Fruit fly (Drosophila melanogaster): ENCODE data around the gene CG7115.

The CG7115 gene

dm6 chr2L:7849472-7849871, 28.5 kb downstream of the CG7115 start (continued):
- TF ChIP-seq CrebB (tag; optimal IDR thresholded peaks at IDR 0.05): no peak
- peak; percentile 41 for TF ChIP-seq CG7556 (GFP tag; optimal IDR thresholded peaks at IDR 0.05)
- peak; percentile 9 for TF ChIP-seq Hmr (GFP tag; optimal IDR thresholded peaks at IDR 0.05)
- TF ChIP-seq CG15073 (GFP tag; optimal IDR thresholded peaks at IDR 0.05): no peak
- no peak for TF ChIP-seq CG10321 (GFP tag; IDR thresholded peaks at IDR 0.05)
- peak; percentile 52 for TF ChIP-seq gem (tag; optimal IDR thresholded peaks at IDR 0.05)
- no peak for TF ChIP-seq zen2 (GFP tag; IDR thresholded peaks at IDR 0.05; ENCODE audit: partially characterized antibody)
- TF ChIP-seq cato (GFP tag; optimal IDR thresholded peaks at IDR 0.05; ENCODE audit: borderline replicate concordance): no peak
- TF ChIP-seq CG33213 (GFP tag; optimal IDR thresholded peaks at IDR 0.05): no peak
- TF ChIP-seq aop (GFP tag; IDR thresholded peaks at IDR 0.05): no peak
- TF ChIP-seq Abd-B (GFP tag; optimal IDR thresholded peaks at IDR 0.05): no peak
- TF ChIP-seq ci (GFP tag; IDR thresholded peaks at IDR 0.05): peak; percentile 63; the same call in 1 of the 3 replicates
- TF ChIP-seq CG8924 (tag; optimal IDR thresholded peaks at IDR 0.05): no peak
- TF ChIP-seq Dfd (GFP tag; optimal IDR thresholded peaks at IDR 0.05): no peak
- TF ChIP-seq PHDP (tag; optimal IDR thresholded peaks at IDR 0.05): peak; percentile 39
- TF ChIP-seq Atf6 (GFP tag; IDR thresholded peaks at IDR 0.05): no peak
- TF ChIP-seq CG12769 (tag; optimal IDR thresholded peaks at IDR 0.05): no peak
- no peak for TF ChIP-seq HLH4C (GFP tag; IDR thresholded peaks at IDR 0.05; ENCODE audit: partially characterized antibody)
- TF ChIP-seq CG8388 (GFP tag; optimal IDR thresholded peaks at IDR 0.05): peak; percentile 36
- TF ChIP-seq CG7357 (GFP tag; IDR thresholded peaks at IDR 0.05): no peak
- no peak for TF ChIP-seq kay (GFP tag; optimal IDR thresholded peaks at IDR 0.05)
- peak; percentile 64; the same call in 2 of the 3 replicates for TF ChIP-seq Dbx (GFP tag; IDR thresholded peaks at IDR 0.05)
- no peak for TF ChIP-seq CG2129 (GFP tag; IDR thresholded peaks at IDR 0.05; ENCODE audit: partially characterized antibody)
- no peak for TF ChIP-seq CG30020 (tag; optimal IDR thresholded peaks at IDR 0.05)
- TF ChIP-seq sens (GFP tag): peak; percentile 43
- TF ChIP-seq CG16813 (GFP tag; IDR thresholded peaks at IDR 0.05; ENCODE audit: partially characterized antibody): no peak
- TF ChIP-seq CG4360 (GFP tag; IDR thresholded peaks at IDR 0.05): no peak
- no peak for TF ChIP-seq Hsf (GFP tag; optimal IDR thresholded peaks at IDR 0.05)
- no peak for TF ChIP-seq CG4282 (GFP tag; optimal IDR thresholded peaks at IDR 0.05)
- no peak for TF ChIP-seq CG31388 (GFP tag; optimal IDR thresholded peaks at IDR 0.05)
- TF ChIP-seq vfl (GFP tag; optimal IDR thresholded peaks at IDR 0.05): no peak
- TF ChIP-seq CG7271 (tag; optimal IDR thresholded peaks at IDR 0.05): no peak
- TF ChIP-seq Ada2b (GFP tag; IDR thresholded peaks at IDR 0.05): no peak
- TF ChIP-seq pros (GFP tag; optimal IDR thresholded peaks at IDR 0.05): no peak
- TF ChIP-seq row (GFP tag; IDR thresholded peaks at IDR 0.05): peak; percentile 71
- no peak for TF ChIP-seq CG30403 (GFP tag; optimal IDR thresholded peaks at IDR 0.05)
- TF ChIP-seq CG6272 (GFP tag; IDR thresholded peaks at IDR 0.05): no peak
- peak; percentile 32 for TF ChIP-seq CG13424 (tag; optimal IDR thresholded peaks at IDR 0.05)
- no peak for TF ChIP-seq ase (GFP tag; IDR thresholded peaks at IDR 0.05)
- TF ChIP-seq al (GFP tag; IDR thresholded peaks at IDR 0.05): no peak
- TF ChIP-seq Adf1 (GFP tag; IDR thresholded peaks at IDR 0.05): no peak
- no peak for TF ChIP-seq Doc2 (GFP tag; IDR thresholded peaks at IDR 0.05)
- no peak for TF ChIP-seq lilli (GFP tag; optimal IDR thresholded peaks at IDR 0.05)
- no peak for TF ChIP-seq crp (GFP tag; optimal IDR thresholded peaks at IDR 0.05)
- no peak for TF ChIP-seq CG34224 (GFP tag; IDR thresholded peaks at IDR 0.05; ENCODE audit: partially characterized antibody)
- no peak for TF ChIP-seq bcd (GFP tag; optimal IDR thresholded peaks at IDR 0.05)
- TF ChIP-seq CG17186 (GFP tag; optimal IDR thresholded peaks at IDR 0.05): no peak
- no peak for TF ChIP-seq HHEX (GFP tag; optimal IDR thresholded peaks at IDR 0.05)
- no peak for TF ChIP-seq bowl (GFP tag; IDR thresholded peaks at IDR 0.05)
- TF ChIP-seq Sry-δ (GFP tag; optimal IDR thresholded peaks at IDR 0.05): no peak
- no peak for TF ChIP-seq danr (GFP tag; IDR thresholded peaks at IDR 0.05)
- TF ChIP-seq CG5953 (GFP tag; IDR thresholded peaks at IDR 0.05): no peak
